Fruit fly (Drosophila melanogaster): ENCODE results near the gene CG2258.

Gene CG2258

DNA sequence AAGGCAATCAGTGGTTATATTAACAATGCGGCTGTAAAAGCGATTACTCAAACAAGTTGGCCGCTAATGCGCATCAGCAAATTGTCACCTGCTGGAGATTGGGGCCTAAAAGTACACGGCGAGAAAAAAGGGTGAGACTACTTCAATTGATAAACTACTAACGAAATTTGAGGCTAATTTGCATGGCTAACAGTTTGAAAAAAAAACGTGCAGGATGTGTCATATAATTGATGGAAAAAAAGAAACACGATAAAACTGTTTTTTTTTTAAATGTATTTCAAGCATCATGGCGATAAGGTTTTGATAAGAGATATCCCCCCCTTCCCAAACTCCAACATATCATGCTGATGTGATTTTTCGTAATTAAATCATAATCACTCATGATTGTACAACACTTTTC is 10.8 kb upstream of the CG2258 start (continued):
- no peak for TF ChIP-seq kni (GFP tag; optimal IDR thresholded peaks at IDR 0.05)
- TF ChIP-seq CG11560 (tag; IDR thresholded peaks at IDR 0.05): no peak
- TF ChIP-seq CG11398 (GFP tag; optimal IDR thresholded peaks at IDR 0.05): no peak
- no peak for TF ChIP-seq CG8089 (GFP tag; optimal IDR thresholded peaks at IDR 0.05)
- TF ChIP-seq CG2875 (GFP tag; optimal IDR thresholded peaks at IDR 0.05): no peak
- TF ChIP-seq CG13123 (GFP tag; optimal IDR thresholded peaks at IDR 0.05): no peak
- TF ChIP-seq Usf (GFP tag; optimal IDR thresholded peaks at IDR 0.05): no peak
- no peak for TF ChIP-seq NC2α (GFP tag; optimal IDR thresholded peaks at IDR 0.05)
- no peak for TF ChIP-seq shn (GFP tag; optimal IDR thresholded peaks at IDR 0.05)
- TF ChIP-seq caup (GFP tag; optimal IDR thresholded peaks at IDR 0.05; ENCODE audit: severe bottlenecking): peak; percentile 46
- no peak for TF ChIP-seq HLH54F (GFP tag; optimal IDR thresholded peaks at IDR 0.05)
- no peak for TF ChIP-seq otp (GFP tag; IDR thresholded peaks at IDR 0.05)
- peak; percentile 2 for TF ChIP-seq fu2 (GFP tag; optimal IDR thresholded peaks at IDR 0.05)
- TF ChIP-seq CG2129 (GFP tag; IDR thresholded peaks at IDR 0.05; ENCODE audit: partially characterized antibody): no peak
- peak; percentile 31 for TF ChIP-seq dmrt99B (tag; optimal IDR thresholded peaks at IDR 0.05)
- peak; percentile 47 for TF ChIP-seq sens (GFP tag)
- TF ChIP-seq ssp (GFP tag; IDR thresholded peaks at IDR 0.05): no peak
- TF ChIP-seq Xbp1 (GFP tag; optimal IDR thresholded peaks at IDR 0.05): peak; percentile 34
- no peak for TF ChIP-seq Scr (GFP tag; IDR thresholded peaks at IDR 0.05; ENCODE audit: partially characterized antibody)
- TF ChIP-seq lab (GFP tag; optimal IDR thresholded peaks at IDR 0.05): peak; percentile 69
- peak; percentile 57; the same call in 1 of the 2 replicates for TF ChIP-seq Atf6 (GFP tag; IDR thresholded peaks at IDR 0.05)
- no peak for TF ChIP-seq CG8478 (optimal IDR thresholded peaks at IDR 0.05)
- TF ChIP-seq PHDP (tag; optimal IDR thresholded peaks at IDR 0.05): peak; percentile 29
- TF ChIP-seq CG8924 (tag; optimal IDR thresholded peaks at IDR 0.05): no peak
- no peak for TF ChIP-seq crc (GFP tag; optimal IDR thresholded peaks at IDR 0.05)
- TF ChIP-seq CG11456 (GFP tag; IDR thresholded peaks at IDR 0.05): 0 out of 3 replicates have a peak, but pooled peaks have one; percentile 51
- 0 out of 2 replicates have a peak, but pooled peaks have one; percentile 25 for TF ChIP-seq Taf1 (GFP tag; IDR thresholded peaks at IDR 0.05)
- TF ChIP-seq CG4404 (GFP tag; IDR thresholded peaks at IDR 0.05): no peak
- TF ChIP-seq ab (GFP tag; optimal IDR thresholded peaks at IDR 0.05): no peak
- no peak for TF ChIP-seq CG18764 (GFP tag; optimal IDR thresholded peaks at IDR 0.05)
- no peak for TF ChIP-seq CG12744 (GFP tag; optimal IDR thresholded peaks at IDR 0.05)
- TF ChIP-seq ara (GFP tag; IDR thresholded peaks at IDR 0.05): no peak
- TF ChIP-seq CG8944 (GFP tag; optimal IDR thresholded peaks at IDR 0.05): no peak
- no peak for TF ChIP-seq slp2 (GFP tag; optimal IDR thresholded peaks at IDR 0.05)
- no peak for TF ChIP-seq CG1832 (GFP tag; optimal IDR thresholded peaks at IDR 0.05)
- TF ChIP-seq NfI (GFP tag; optimal IDR thresholded peaks at IDR 0.05): peak; percentile 39
- no peak for TF ChIP-seq CG12391 (tag; optimal IDR thresholded peaks at IDR 0.05)
- no peak for TF ChIP-seq z (GFP tag; IDR thresholded peaks at IDR 0.05)
- TF ChIP-seq Chrac-16 (GFP tag; optimal IDR thresholded peaks at IDR 0.05): no peak
- TF ChIP-seq CG1233 (GFP tag; optimal IDR thresholded peaks at IDR 0.05): no peak
- TF ChIP-seq Fer3 (tag; optimal IDR thresholded peaks at IDR 0.05): peak; percentile 27
- no peak for TF ChIP-seq abd-A (tag; optimal IDR thresholded peaks at IDR 0.05)
- no peak for TF ChIP-seq CG8388 (GFP tag; optimal IDR thresholded peaks at IDR 0.05)
- TF ChIP-seq CG15696 (tag; optimal IDR thresholded peaks at IDR 0.05): no peak
- TF ChIP-seq CG1602 (GFP tag; optimal IDR thresholded peaks at IDR 0.05): no peak
- TF ChIP-seq wek (GFP tag; optimal IDR thresholded peaks at IDR 0.05): no peak
- no peak for TF ChIP-seq Spps (tag; optimal IDR thresholded peaks at IDR 0.05)
- TF ChIP-seq CG11504 (tag; optimal IDR thresholded peaks at IDR 0.05): peak; percentile 46
- TF ChIP-seq CG9932 (GFP tag; IDR thresholded peaks at IDR 0.05): peak; percentile 52
- TF ChIP-seq CG12299 (tag; optimal IDR thresholded peaks at IDR 0.05): no peak
- TF ChIP-seq MBD-R2 (GFP tag; IDR thresholded peaks at IDR 0.05): peak; percentile 29; the same call in 1 of the 2 replicates
- TF ChIP-seq Asciz (GFP tag; optimal IDR thresholded peaks at IDR 0.05): no peak

Data from whole organism, embryonic.